Fruit fly (Drosophila melanogaster) whole organism, embryonic: Measurements from ENCODE around the gene DIP2.

Experiments used
- CG10543 ChIP-seq: fragments of 200-800 bp; sonication (Bioruptor generic); optimal IDR thresholded peaks from 3 replicates; lab custom pipeline; 2017; ENCODE audit warnings: missing biosample characterization, mild to moderate bottlenecking, missing genetic modification characterization, moderate library complexity
- CG11695 ChIP-seq: fragments of 200-800 bp; sonication (Bioruptor generic); IDR thresholded peaks from 3 replicates; pipeline ENCODE4 v1.3.6; 2022; ENCODE audit warnings: missing biosample characterization, missing genetic modification characterization
- CG11696 ChIP-seq: fragments of 200-800 bp; sonication (Bioruptor generic); IDR thresholded peaks from 2 replicates; pipeline ENCODE4 v1.3.6; 2022; ENCODE audit warnings: missing biosample characterization, missing genetic modification characterization
- CG13287 ChIP-seq: fragments of 200-800 bp; sonication (Bioruptor generic); IDR thresholded peaks from 2 replicates; pipeline ENCODE4 v1.3.6; 2022; ENCODE audit warnings: missing biosample characterization, missing genetic modification characterization; ENCODE audit not compliant: partially characterized antibody
- CG13624 ChIP-seq: fragments of 200-800 bp; sonication (Bioruptor generic); optimal IDR thresholded peaks from 2 replicates; lab custom pipeline; 2016; ENCODE audit warnings: missing biosample characterization, missing genetic modification characterization
- CG13775 ChIP-seq: fragments of 200-800 bp; sonication (Bioruptor generic); optimal IDR thresholded peaks from 3 replicates; lab custom pipeline; 2017; ENCODE audit warnings: missing biosample characterization, mild to moderate bottlenecking, missing genetic modification characterization
- CG1529 ChIP-seq: fragments of 200-800 bp; sonication (Bioruptor generic); optimal IDR thresholded peaks from 3 replicates; lab custom pipeline; 2018; ENCODE audit warnings: missing biosample characterization, missing genetic modification characterization
- CG17912 ChIP-seq: fragments of 200-800 bp; sonication (Bioruptor generic); optimal IDR thresholded peaks from 2 replicates; lab custom pipeline; 2018; ENCODE audit warnings: missing biosample characterization, mild to moderate bottlenecking, missing genetic modification characterization
- CG18599 ChIP-seq: fragments of 200-800 bp; sonication (Bioruptor generic); optimal IDR thresholded peaks from 3 replicates; lab custom pipeline; 2017; ENCODE audit warnings: missing biosample characterization, missing genetic modification characterization, mild to moderate bottlenecking, moderate library complexity, missing genetic modification reagents
- CG31365 ChIP-seq: fragments of 200-800 bp; sonication (Bioruptor generic); optimal IDR thresholded peaks from 2 replicates; lab custom pipeline; 2018; ENCODE audit warnings: missing biosample characterization, mild to moderate bottlenecking, missing genetic modification characterization
- CG31441 ChIP-seq: fragments of 200-800 bp; sonication (Bioruptor generic); IDR thresholded peaks from 2 replicates; pipeline ENCODE4 v1.3.6; 2022; ENCODE audit warnings: missing biosample characterization, missing genetic modification characterization
- CG33557 ChIP-seq: fragments of 200-800 bp; sonication (Bioruptor generic); optimal IDR thresholded peaks from 2 replicates; lab custom pipeline; 2019; ENCODE audit warnings: missing biosample characterization, mild to moderate bottlenecking, missing genetic modification characterization, moderate library complexity
- CG4282 ChIP-seq: fragments of 200-800 bp; sonication (Bioruptor generic); optimal IDR thresholded peaks from 2 replicates; lab custom pipeline; 2016; ENCODE audit warnings: missing biosample characterization, missing genetic modification characterization
- CG4328 ChIP-seq: fragments of 200-800 bp; sonication (Bioruptor generic); optimal IDR thresholded peaks from 3 replicates; lab custom pipeline; 2017; ENCODE audit warnings: missing biosample characterization, missing genetic modification reagents, missing genetic modification characterization
- CG5953 ChIP-seq: fragments of 200-800 bp; sonication (Bioruptor generic); IDR thresholded peaks from 2 replicates; pipeline ENCODE4 v1.3.6; 2022; ENCODE audit warnings: missing biosample characterization, missing genetic modification characterization
- CG7357 ChIP-seq: fragments of 200-800 bp; sonication (Bioruptor generic); IDR thresholded peaks from 3 replicates; pipeline ENCODE4 v1.3.6; 2022; ENCODE audit warnings: missing biosample characterization, missing genetic modification characterization
- CG7928 ChIP-seq: fragments of 200-800 bp; sonication (Bioruptor generic); optimal IDR thresholded peaks from 2 replicates; lab custom pipeline; 2017; ENCODE audit warnings: missing biosample characterization, mild to moderate bottlenecking, missing genetic modification characterization
- CG8089 ChIP-seq: fragments of 200-800 bp; sonication (Bioruptor generic); optimal IDR thresholded peaks from 3 replicates; lab custom pipeline; 2016; ENCODE audit warnings: missing biosample characterization, missing genetic modification characterization
- CG8281 ChIP-seq: fragments of 200-800 bp; sonication (Bioruptor generic); optimal IDR thresholded peaks from 2 replicates; lab custom pipeline; 2018; ENCODE audit warnings: missing biosample characterization, mild to moderate bottlenecking, missing genetic modification characterization, moderate library complexity
- CG9727 ChIP-seq: fragments of 200-800 bp; sonication (Bioruptor generic); optimal IDR thresholded peaks from 3 replicates; lab custom pipeline; 2017; ENCODE audit warnings: missing biosample characterization, mild to moderate bottlenecking, missing genetic modification characterization
- Camta ChIP-seq: fragments of 200-800 bp; sonication (Bioruptor generic); optimal IDR thresholded peaks from 2 replicates; lab custom pipeline; 2016; ENCODE audit warnings: missing biosample characterization, missing genetic modification characterization
- D19B ChIP-seq: fragments of 200-800 bp; sonication (Bioruptor generic); optimal IDR thresholded peaks from 2 replicates; lab custom pipeline; 2017; ENCODE audit warnings: missing biosample characterization, mild to moderate bottlenecking, missing genetic modification characterization
- Dad ChIP-seq: fragments of 200-800 bp; sonication (Bioruptor generic); optimal IDR thresholded peaks from 3 replicates; lab custom pipeline; 2016; ENCODE audit warnings: missing biosample characterization, missing genetic modification characterization
- Dip2 ChIP-seq: fragments of 200-800 bp; sonication (Bioruptor generic); IDR thresholded peaks from 2 replicates; pipeline ENCODE4 v1.3.6; 2022; ENCODE audit warnings: missing biosample characterization, missing genetic modification characterization
- H15 ChIP-seq: fragments of 200-800 bp; sonication (Bioruptor generic); IDR thresholded peaks from 3 replicates; pipeline ENCODE4 v1.3.6; 2022; ENCODE audit warnings: missing biosample characterization, missing genetic modification characterization
- Hr39 ChIP-seq: fragments of >200 bp; optimal IDR thresholded peaks from 2 replicates; lab custom pipeline; 2017
- Oaz ChIP-seq: fragments of 200-800 bp; sonication (Bioruptor generic); IDR thresholded peaks from 2 replicates; pipeline ENCODE4 v1.3.6; 2022; ENCODE audit warnings: missing biosample characterization, missing genetic modification characterization
- Oli ChIP-seq: fragments of 200-800 bp; sonication (Bioruptor generic); optimal IDR thresholded peaks from 2 replicates; lab custom pipeline; 2018; ENCODE audit warnings: missing biosample characterization, mild to moderate bottlenecking, missing genetic modification characterization, moderate library complexity
- amos ChIP-seq: fragments of 200-800 bp; sonication (Bioruptor generic); IDR thresholded peaks from 2 replicates; pipeline ENCODE4 v1.3.6; 2022; ENCODE audit warnings: missing biosample characterization, missing genetic modification characterization; ENCODE audit not compliant: partially characterized antibody
- cato ChIP-seq: fragments of 200-800 bp; sonication (Bioruptor generic); optimal IDR thresholded peaks from 2 replicates; lab custom pipeline; 2016; ENCODE audit warnings: missing biosample characterization, missing genetic modification characterization, borderline replicate concordance
- ci ChIP-seq: fragments of 200-800 bp; sonication (Bioruptor generic); IDR thresholded peaks from 3 replicates; pipeline ENCODE4 v1.3.6; 2022; ENCODE audit warnings: missing biosample characterization, missing genetic modification characterization
- dimm ChIP-seq: fragments of 200-800 bp; sonication (Bioruptor generic); IDR thresholded peaks from 2 replicates; pipeline ENCODE4 v1.3.6; 2022; ENCODE audit warnings: missing biosample characterization, missing genetic modification characterization
- dpn ChIP-seq, 2 experiments: fragments of 200-800 bp; sonication (Bioruptor generic); optimal IDR thresholded peaks; 3 replicates each; lab custom pipeline; 2016; ENCODE audit warnings: missing biosample characterization in 2 of 2, missing genetic modification characterization in 2 of 2
- ham ChIP-seq: fragments of 200-800 bp; sonication (Bioruptor generic); IDR thresholded peaks from 2 replicates; pipeline ENCODE4 v1.3.6; 2022; ENCODE audit warnings: missing biosample characterization, missing genetic modification characterization
- kni ChIP-seq: fragments of 200-800 bp; sonication (Bioruptor generic); optimal IDR thresholded peaks from 3 replicates; lab custom pipeline; 2017; ENCODE audit warnings: mild to moderate bottlenecking, missing biosample characterization, missing genetic modification reagents, missing genetic modification characterization
- mirr ChIP-seq: fragments of 200-800 bp; sonication (Bioruptor generic); optimal IDR thresholded peaks from 3 replicates; lab custom pipeline; 2018; ENCODE audit warnings: missing biosample characterization, mild to moderate bottlenecking, missing genetic modification characterization
- oc ChIP-seq: fragments of 200-800 bp; sonication (Bioruptor generic); optimal IDR thresholded peaks from 2 replicates; lab custom pipeline; 2018; ENCODE audit warnings: missing biosample characterization, mild to moderate bottlenecking, missing genetic modification characterization, moderate library complexity
- otp ChIP-seq: fragments of 200-800 bp; sonication (Bioruptor generic); IDR thresholded peaks from 3 replicates; pipeline ENCODE4, ENCODE4 v1.3.6; 2022; ENCODE audit warnings: missing biosample characterization, missing genetic modification characterization
- pan ChIP-seq, 4 experiments: fragments of >200 bp in 3 of 4; fragments of 200-800 bp in 1 of 4; sonication (Bioruptor generic) in 1 of 4; optimal IDR thresholded peaks in 3 of 4; IDR thresholded peaks in 1 of 4; 2 replicates each; pipeline versions ENCODE4 v1.3.6 to Lab custom; 2017 to 2022; ENCODE audit warnings: missing biosample characterization in 2 of 4, missing genetic modification characterization in 2 of 4, mixed read lengths in 1 of 4
- pum ChIP-seq: fragments of 200-800 bp; sonication (Bioruptor generic); optimal IDR thresholded peaks from 2 replicates; lab custom pipeline; 2016; ENCODE audit warnings: missing biosample characterization, missing genetic modification characterization
- rib ChIP-seq: fragments of 200-800 bp; sonication (Bioruptor generic); IDR thresholded peaks from 2 replicates; pipeline ENCODE4 v1.3.6; 2022; ENCODE audit warnings: missing biosample characterization, missing genetic modification characterization
- ro ChIP-seq: fragments of 200-800 bp; sonication (Bioruptor generic); IDR thresholded peaks from 2 replicates; pipeline ENCODE4 v1.3.6; 2022; ENCODE audit warnings: missing biosample characterization, missing genetic modification characterization
- row ChIP-seq: fragments of 200-800 bp; sonication (Bioruptor generic); IDR thresholded peaks from 3 replicates; pipeline ENCODE4 v1.3.6; 2022; ENCODE audit warnings: missing biosample characterization, missing genetic modification characterization
- salm ChIP-seq: fragments of 200-800 bp; sonication (Bioruptor generic); optimal IDR thresholded peaks from 2 replicates; lab custom pipeline; 2018; ENCODE audit warnings: missing biosample characterization, mild to moderate bottlenecking, missing genetic modification characterization
- slbo ChIP-seq: fragments of 200-800 bp; sonication (Bioruptor generic); IDR thresholded peaks from 2 replicates; pipeline ENCODE4 v1.3.6; 2022; ENCODE audit warnings: missing biosample characterization, missing genetic modification characterization
- sob ChIP-seq: fragments of 200-800 bp; sonication (Bioruptor generic); IDR thresholded peaks from 2 replicates; pipeline ENCODE4 v1.3.6; 2022; ENCODE audit warnings: missing biosample characterization, missing genetic modification characterization
- ssp ChIP-seq: fragments of 200-800 bp; sonication (Bioruptor generic); IDR thresholded peaks from 2 replicates; pipeline ENCODE4 v1.3.6; 2022; ENCODE audit warnings: missing biosample characterization, missing genetic modification characterization
- tup ChIP-seq: fragments of 200-800 bp; sonication (Bioruptor generic); optimal IDR thresholded peaks from 2 replicates; lab custom pipeline; 2016; ENCODE audit warnings: missing biosample characterization, mild to moderate bottlenecking, missing genetic modification characterization, moderate library complexity
- zfh1 ChIP-seq: fragments of 200-800 bp; sonication (Bioruptor generic); IDR thresholded peaks from 3 replicates; pipeline ENCODE4 v1.3.6; 2022; ENCODE audit warnings: missing biosample characterization, missing genetic modification characterization
- zfh2 ChIP-seq: fragments of 200-800 bp; sonication (Bioruptor generic); optimal IDR thresholded peaks from 2 replicates; lab custom pipeline; 2016; ENCODE audit warnings: missing biosample characterization, missing genetic modification characterization

DIP2 gene

dm6 chr3L:205723-206284 lies 52.0 kb downstream of the DIP2 start, which contains the start of the genes Gk1 and CG13876 (continued):
- TF ChIP-seq tup (GFP tag; lab: Kevin White, UChicago) (peak; percentile 73), CG11695 (peak; percentile 97), Camta (peak; percentile 44), sob (peak; percentile 95), CG31365 (tag; lab: Kevin White, UChicago) (peak; percentile 77), CG31441 (GFP tag; lab: Robert Waterston, UW) (no peak; the same call in 1 of the 2 replicates), pum (GFP tag; lab: Kevin White, UChicago) (peak; percentile 29), Oli (tag; lab: Kevin White, UChicago) (peak; percentile 93), zfh1 (GFP tag; lab: Robert Waterston, UW) (peak; percentile 96), oc (tag; lab: Kevin White, UChicago) (peak; percentile 95), CG33557 (GFP tag; lab: Kevin White, UChicago) (peak; percentile 92), dimm (peak; percentile 82), row (peak; percentile 96), Dad (peak; percentile 7), CG7928 (GFP tag; lab: Kevin White, UChicago) (peak; percentile 75), CG8281 (peak; percentile 85), zfh2 (GFP tag; lab: Kevin White, UChicago) (peak; percentile 63), salm (tag; lab: Kevin White, UChicago) (peak; percentile 96), ssp (GFP tag; lab: Robert Waterston, UW) (peak; percentile 78), CG8089 (GFP tag; lab: Kevin White, UChicago) (peak; percentile 3), CG1529 (GFP tag; lab: Kevin White, UChicago) (no peak), amos (GFP tag; lab: Robert Waterston, UW) (no peak), rib (GFP tag; lab: Robert Waterston, UW) (peak; percentile 94), mirr (GFP tag; lab: Kevin White, UChicago) (peak; percentile 96), cato (GFP tag; lab: Kevin White, UChicago) (peak; percentile 78), CG13775 (GFP tag; lab: Kevin White, UChicago) (peak; percentile 93), CG13287 (GFP tag; lab: Robert Waterston, UW) (peak; percentile 34; the same call in 1 of the 2 replicates), ham (GFP tag; lab: Robert Waterston, UW) (peak; percentile 71; the same call in 1 of the 2 replicates), slbo (GFP tag; lab: Robert Waterston, UW) (peak; percentile 95), kni (GFP tag; lab: Kevin White, UChicago) (peak; percentile 89), Oaz (peak; percentile 91), D19B (GFP tag; lab: Kevin White, UChicago) (peak; percentile 83), pan (optimal IDR thresholded peaks at IDR 0.05; lab: Kevin White, UChicago) (no peak), pan (GFP tag; optimal IDR thresholded peaks at IDR 0.05 in 1 of 2, IDR thresholded peaks at IDR 0.05 in 1 of 2) (peak in 1 of 2 experiments; percentile 96), CG4282 (GFP tag; lab: Kevin White, UChicago) (no peak), CG13624 (GFP tag; lab: Kevin White, UChicago) (peak; percentile 58), CG9727 (GFP tag; lab: Kevin White, UChicago) (peak; percentile 97), CG10543 (GFP tag; lab: Kevin White, UChicago) (peak; percentile 96), CG17912 (GFP tag; lab: Kevin White, UChicago) (peak; percentile 86), CG4328 (GFP tag; lab: Kevin White, UChicago) (peak; percentile 94), CG5953 (GFP tag; lab: Robert Waterston, UW) (peak; percentile 85), Dip2 (no peak), H15 (GFP tag; lab: Robert Waterston, UW) (peak; percentile 87), otp (GFP tag; lab: Robert Waterston, UW) (peak; percentile 87), CG7357 (GFP tag; lab: Robert Waterston, UW) (peak; percentile 76), CG18599 (peak; percentile 97), ci (GFP tag; lab: Robert Waterston, UW) (peak; percentile 97), CG11696 (GFP tag; lab: Robert Waterston, UW) (peak; percentile 88), Hr39 (lab: Kevin White, UChicago) (no peak), ro (GFP tag; lab: Robert Waterston, UW) (peak; percentile 78), dpn (GFP tag; optimal IDR thresholded peaks at IDR 0.05; lab: Kevin White, UChicago) (peak; percentile 68 to 91)
